Worm (Caenorhabditis elegans) whole organism, young adult: ENCODE data around the gene ZK563.2.

Experiments
- B0261.1 ChIP-seq: sonication (generic microtip); optimal IDR thresholded peaks from 2 replicates; lab custom pipeline; 2016; ENCODE audit warnings: mild to moderate bottlenecking, missing genetic modification characterization, moderate library complexity, missing compliant biosample characterization
- B0336.3 ChIP-seq: fragments of 200-800 bp; sonication (Bioruptor generic); IDR thresholded peaks from 2 replicates; pipeline ENCODE4 v1.3.6; 2022; ENCODE audit warnings: missing genetic modification characterization, missing compliant biosample characterization
- D2030.7 ChIP-seq: fragments of 200-800 bp; sonication (Bioruptor generic); IDR thresholded peaks from 2 replicates; pipeline ENCODE4 v1.3.6; 2022; ENCODE audit warnings: missing genetic modification reagents, missing genetic modification characterization, missing compliant biosample characterization
- F10E7.11 ChIP-seq: sonication (generic microtip); optimal IDR thresholded peaks from 2 replicates; lab custom pipeline; 2017; ENCODE audit warnings: mild to moderate bottlenecking, missing genetic modification characterization, moderate library complexity, missing compliant biosample characterization
- F33H1.4 ChIP-seq: fragments of 200-800 bp; sonication (Bioruptor generic); IDR thresholded peaks from 2 replicates; pipeline ENCODE4 v1.3.6; 2022; ENCODE audit warnings: missing genetic modification reagents, missing genetic modification characterization, missing compliant biosample characterization
- F55B11.4 ChIP-seq: sonication (generic microtip); optimal IDR thresholded peaks from 2 replicates; lab custom pipeline; 2016; ENCODE audit warnings: missing compliant biosample characterization, missing genetic modification characterization, borderline replicate concordance; ENCODE audit not compliant: insufficient read depth
- F57C9.4 ChIP-seq: sonication (generic microtip); optimal IDR thresholded peaks from 2 replicates; lab custom pipeline; 2017; ENCODE audit warnings: mild to moderate bottlenecking, missing genetic modification characterization, missing compliant biosample characterization
- Y53F4B.3 ChIP-seq: fragments of 200-800 bp; sonication (Bioruptor generic); IDR thresholded peaks from 2 replicates; pipeline ENCODE4 v1.3.6; 2022; ENCODE audit warnings: missing genetic modification reagents, missing genetic modification characterization, missing compliant biosample characterization
- Y67H2A.10 ChIP-seq: fragments of 200-800 bp; sonication (Bioruptor generic); conservative IDR thresholded peaks from 2 replicates; pipeline ENCODE4 v1.3.6; 2022; ENCODE audit warnings: missing genetic modification reagents, missing genetic modification characterization, missing compliant biosample characterization
- Y79H2A.3 ChIP-seq: fragments of 200-800 bp; sonication (Bioruptor generic); conservative IDR thresholded peaks from 2 replicates; pipeline ENCODE4 v1.3.6; 2022; ENCODE audit warnings: missing genetic modification reagents, missing genetic modification characterization, missing compliant biosample characterization
- ama-1 ChIP-seq, 3 experiments: fragments of 150-350 bp in 1 of 3; sonication (generic microtip) in 2 of 3; optimal IDR thresholded peaks; 2 replicates each; lab custom pipeline; 2014 to 2018; ENCODE audit warnings: missing biosample characterization in 2 of 3, missing genetic modification characterization in 2 of 3, missing genetic modification reagents in 2 of 3
- aptf-3 ChIP-seq: fragments of 200-800 bp; sonication (Bioruptor generic); IDR thresholded peaks from 2 replicates; pipeline ENCODE4 v1.3.6; 2022; ENCODE audit warnings: missing genetic modification characterization, missing compliant biosample characterization
- atf-7 ChIP-seq: sonication (generic microtip); optimal IDR thresholded peaks from 2 replicates; lab custom pipeline; 2017; ENCODE audit warnings: mild to moderate bottlenecking, missing genetic modification characterization, missing compliant biosample characterization
- bed-1 ChIP-seq: fragments of 200-800 bp; sonication (Bioruptor generic); IDR thresholded peaks from 2 replicates; pipeline ENCODE4 v1.3.6; 2022; ENCODE audit warnings: missing genetic modification reagents, missing genetic modification characterization, missing compliant biosample characterization
- cebp-2 ChIP-seq: fragments of 200-800 bp; sonication (Bioruptor generic); IDR thresholded peaks from 2 replicates; pipeline ENCODE4 v1.3.6; 2022; ENCODE audit warnings: missing genetic modification characterization, missing compliant biosample characterization
- ceh-40 ChIP-seq: fragments of 200-800 bp; sonication (Bioruptor generic); IDR thresholded peaks from 2 replicates; pipeline ENCODE4 v1.3.6; 2022; ENCODE audit warnings: missing genetic modification characterization, missing compliant biosample characterization
- ceh-58 ChIP-seq: fragments of 200-800 bp; sonication (Bioruptor generic); IDR thresholded peaks from 2 replicates; pipeline ENCODE4 v1.3.6; 2022; ENCODE audit warnings: missing genetic modification characterization, missing compliant biosample characterization
- ceh-91 ChIP-seq: fragments of 200-800 bp; sonication (Bioruptor generic); IDR thresholded peaks from 2 replicates; pipeline ENCODE4 v1.3.6; 2022; ENCODE audit warnings: missing genetic modification reagents, missing genetic modification characterization, missing compliant biosample characterization
- die-1 ChIP-seq: sonication (generic microtip); optimal IDR thresholded peaks from 2 replicates; lab custom pipeline; 2016; ENCODE audit warnings: missing genotype, mild to moderate bottlenecking, missing genetic modification characterization, missing compliant biosample characterization
- dox-1 ChIP-seq: fragments of 200-800 bp; sonication (Bioruptor generic); IDR thresholded peaks from 2 replicates; pipeline ENCODE4 v1.3.6; 2022; ENCODE audit warnings: missing genetic modification reagents, missing genetic modification characterization, missing compliant biosample characterization
- egrh-3 ChIP-seq: fragments of 200-800 bp; sonication (Bioruptor generic); IDR thresholded peaks from 2 replicates; pipeline ENCODE4 v1.3.6; 2022; ENCODE audit warnings: missing genetic modification reagents, missing genetic modification characterization, missing compliant biosample characterization
- fkh-3 ChIP-seq: sonication (generic microtip); optimal IDR thresholded peaks from 2 replicates; lab custom pipeline; 2016; ENCODE audit warnings: mild to moderate bottlenecking, missing genetic modification characterization, missing compliant biosample characterization
- hlh-12 ChIP-seq: sonication (generic microtip); optimal IDR thresholded peaks from 2 replicates; lab custom pipeline; 2016; ENCODE audit warnings: missing genetic modification characterization, missing compliant biosample characterization
- hmg-1.2 ChIP-seq: fragments of 200-800 bp; sonication (Bioruptor generic); IDR thresholded peaks from 2 replicates; pipeline ENCODE4 v1.3.6; 2022; ENCODE audit warnings: missing genetic modification reagents, missing genetic modification characterization, missing compliant biosample characterization
- lag-1 ChIP-seq: fragments of 200-800 bp; sonication (Bioruptor generic); IDR thresholded peaks from 2 replicates; pipeline ENCODE4 v1.3.6; 2022; ENCODE audit warnings: missing genetic modification reagents, missing genetic modification characterization, missing compliant biosample characterization
- let-607 ChIP-seq, 2 experiments: fragments of 200-800 bp in 1 of 2; sonication (Bioruptor generic) in 1 of 2; sonication (generic microtip) in 1 of 2; optimal IDR thresholded peaks; 2 replicates each; lab custom pipeline; 2016 to 2018; ENCODE audit warnings: mild to moderate bottlenecking in 2 of 2, missing compliant biosample characterization in 2 of 2, missing genetic modification characterization in 2 of 2, moderate library complexity in 2 of 2, missing genotype in 1 of 2
- lin-40 ChIP-seq: sonication (generic microtip); optimal IDR thresholded peaks from 2 replicates; lab custom pipeline; 2016; ENCODE audit warnings: missing genetic modification characterization, mild to moderate bottlenecking, missing compliant biosample characterization, missing genotype, missing genetic modification reagents
- lin-54 ChIP-seq: fragments of 200-800 bp; sonication (Bioruptor generic); optimal IDR thresholded peaks from 2 replicates; lab custom pipeline; 2018; ENCODE audit warnings: mild to moderate bottlenecking, missing genetic modification characterization, missing compliant biosample characterization
- lsl-1 ChIP-seq: fragments of 200-800 bp; sonication (Bioruptor generic); optimal IDR thresholded peaks from 2 replicates; lab custom pipeline; 2018; ENCODE audit warnings: mild to moderate bottlenecking, missing genetic modification characterization, moderate library complexity, missing compliant biosample characterization
- mcd-1 ChIP-seq: fragments of 200-800 bp; sonication (Bioruptor generic); IDR thresholded peaks from 2 replicates; pipeline ENCODE4 v1.3.6; 2022; ENCODE audit warnings: missing genetic modification reagents, missing genetic modification characterization, missing compliant biosample characterization
- mel-28 ChIP-seq: sonication (generic microtip); optimal IDR thresholded peaks from 2 replicates; lab custom pipeline; 2016; ENCODE audit warnings: borderline replicate concordance, mild to moderate bottlenecking, missing genetic modification characterization, missing compliant biosample characterization
- nhr-120 ChIP-seq: fragments of 200-800 bp; sonication (Bioruptor generic); IDR thresholded peaks from 2 replicates; pipeline ENCODE4 v1.3.6; 2022; ENCODE audit warnings: missing genetic modification characterization, missing compliant biosample characterization
- nhr-179 ChIP-seq: sonication (generic microtip); optimal IDR thresholded peaks from 2 replicates; lab custom pipeline; 2016; ENCODE audit warnings: mild to moderate bottlenecking, missing genetic modification characterization, missing compliant biosample characterization
- nhr-80 ChIP-seq: sonication (generic microtip); optimal IDR thresholded peaks from 2 replicates; lab custom pipeline; 2016; ENCODE audit warnings: missing genetic modification characterization, missing compliant biosample characterization
- nhr-90 ChIP-seq: sonication (generic microtip); optimal IDR thresholded peaks from 2 replicates; lab custom pipeline; 2016; ENCODE audit warnings: missing genotype, mild to moderate bottlenecking, missing genetic modification characterization, missing compliant biosample characterization
- pbrm-1 ChIP-seq: fragments of 200-800 bp; sonication (Bioruptor generic); IDR thresholded peaks from 2 replicates; pipeline ENCODE4 v1.3.6; 2022; ENCODE audit warnings: missing genetic modification reagents, missing genetic modification characterization, missing compliant biosample characterization
- sdz-38 ChIP-seq: sonication (generic microtip); optimal IDR thresholded peaks from 2 replicates; lab custom pipeline; 2016; ENCODE audit warnings: missing genotype, missing genetic modification characterization, missing compliant biosample characterization
- snpc-1.1 ChIP-seq: sonication (generic microtip); optimal IDR thresholded peaks from 2 replicates; lab custom pipeline; 2017; ENCODE audit warnings: missing genetic modification characterization, mild to moderate bottlenecking, missing compliant biosample characterization, antibody characterized with exemption, moderate library complexity, missing genotype, missing genetic modification reagents; ENCODE audit not compliant: insufficient read depth
- snpc-3.4 ChIP-seq: sonication (generic microtip); optimal IDR thresholded peaks from 2 replicates; lab custom pipeline; 2017; ENCODE audit warnings: missing genetic modification characterization, mild to moderate bottlenecking, missing compliant biosample characterization, antibody characterized with exemption, moderate library complexity, missing genotype, missing genetic modification reagents
- snpc-4 ChIP-seq, 5 experiments: fragments of 150-350 bp in 1 of 5; sonication (generic microtip) in 4 of 5; optimal IDR thresholded peaks; 2 replicates each; lab custom pipeline; 2014 to 2018; ENCODE audit warnings: missing genetic modification characterization in 5 of 5, missing biosample characterization in 3 of 5, antibody characterized with exemption in 2 of 5, mild to moderate bottlenecking in 2 of 5, missing compliant biosample characterization in 2 of 5, missing genotype in 2 of 5, moderate library complexity in 2 of 5, missing genetic modification reagents in 1 of 5
- unc-62 ChIP-seq: fragments of 150-350 bp; optimal IDR thresholded peaks from 2 replicates; lab custom pipeline; 2014; ENCODE audit warnings: missing biosample characterization, missing genetic modification reagents, missing genetic modification characterization
- ztf-18 ChIP-seq: sonication (generic microtip); optimal IDR thresholded peaks from 2 replicates; lab custom pipeline; 2016; ENCODE audit warnings: missing genotype, mild to moderate bottlenecking, missing genetic modification characterization, missing compliant biosample characterization
- ztf-3 ChIP-seq: fragments of 200-800 bp; sonication (Bioruptor generic); optimal IDR thresholded peaks from 2 replicates; lab custom pipeline; 2018; ENCODE audit warnings: mild to moderate bottlenecking, missing genetic modification characterization, missing compliant biosample characterization
- ztf-6 ChIP-seq: fragments of 200-800 bp; sonication (Bioruptor generic); IDR thresholded peaks from 2 replicates; pipeline ENCODE4 v1.3.6; 2022; ENCODE audit warnings: missing genetic modification reagents, missing genetic modification characterization, missing compliant biosample characterization

ZK563.2 gene

ce11 chrX:3343620-3344197 is 25.1 kb upstream of the ZK563.2 start:
- no peak for TF ChIP-seq egrh-3 (GFP tag; lab: Robert Waterston, UW)
- no peak for TF ChIP-seq hmg-1.2 (GFP tag; lab: Robert Waterston, UW)
- TF ChIP-seq F10E7.11: no peak
- TF ChIP-seq lag-1 (GFP tag; lab: Robert Waterston, UW): no peak
- TF ChIP-seq Y79H2A.3 (GFP tag; lab: Robert Waterston, UW): no peak
- TF ChIP-seq F55B11.4 (tag; lab: Kevin White, UChicago): no peak
- TF ChIP-seq ztf-3 (GFP tag; lab: Kevin White, UChicago): no peak
- TF ChIP-seq D2030.7 (GFP tag; lab: Robert Waterston, UW): no peak
- no peak for TF ChIP-seq mcd-1 (GFP tag; lab: Robert Waterston, UW)

DNA sequence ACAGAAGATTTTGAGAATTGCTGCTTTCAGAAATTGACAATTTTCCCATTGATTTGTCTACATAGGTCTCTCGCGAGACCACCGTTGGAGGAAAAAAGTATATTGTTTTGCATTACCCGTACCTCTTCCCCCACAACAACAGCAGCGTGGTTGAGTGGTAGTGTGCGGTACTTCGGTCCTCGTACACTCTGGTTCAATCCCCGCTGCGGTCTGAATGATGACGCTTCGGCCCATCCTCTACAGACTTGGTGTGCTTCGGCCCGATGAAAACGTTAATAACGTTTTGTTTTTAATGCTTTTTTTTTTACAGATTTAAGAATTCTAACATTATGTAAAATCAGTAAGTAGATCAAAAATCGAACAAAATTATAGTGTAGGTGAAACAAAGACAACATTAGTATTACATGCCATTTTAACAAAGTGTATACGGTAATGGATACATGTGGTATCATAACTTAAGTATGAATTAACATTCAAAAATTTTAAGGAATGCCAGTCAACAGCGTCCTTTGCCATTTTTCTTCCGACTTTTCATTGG is 20.8 kb upstream of the ZK563.2 start, which contains the start of gene ZK816.3:
Gene ZK816.3 (plus strand): TSS at position 488 of the 538 bp plus-strand sequence.
- TF ChIP-seq sdz-38 (tag; lab: Kevin White, UChicago): no peak
- TF ChIP-seq snpc-4 (GFP tag; optimal IDR thresholded peaks at IDR 0.05; lab: Kevin White, UChicago): peak; percentile 57
- peak in 2 of 4 experiments; percentile 25 to 65 for TF ChIP-seq snpc-4 (tag; optimal IDR thresholded peaks at IDR 0.05; lab: Kevin White, UChicago)
- peak; percentile 64; the same call in 1 of the 2 replicates for TF ChIP-seq dox-1 (GFP tag; lab: Robert Waterston, UW)
- no peak for TF ChIP-seq ceh-91 (GFP tag; lab: Robert Waterston, UW)
- no peak for TF ChIP-seq Y67H2A.10 (GFP tag; lab: Robert Waterston, UW)
- peak; percentile 51 for TF ChIP-seq hmg-1.2 (GFP tag; lab: Robert Waterston, UW)
- TF ChIP-seq ztf-18 (tag; lab: Kevin White, UChicago): peak; percentile 50
- no peak for TF ChIP-seq fkh-3 (tag; lab: Kevin White, UChicago)
- TF ChIP-seq nhr-120: 0 out of 2 replicates have a peak, but pooled peaks have one; percentile 17
- TF ChIP-seq unc-62 (GFP tag; lab: Kevin White, UChicago): no peak
- no peak for TF ChIP-seq ztf-6 (GFP tag; lab: Robert Waterston, UW)
- TF ChIP-seq F57C9.4 (tag; lab: Kevin White, UChicago): no peak
- TF ChIP-seq hlh-12 (tag; lab: Kevin White, UChicago): no peak
- TF ChIP-seq B0261.1 (tag; lab: Kevin White, UChicago): peak; percentile 64
- peak; percentile 7 for TF ChIP-seq nhr-80 (tag; lab: Kevin White, UChicago)
- 0 out of 2 replicates have a peak, but pooled peaks have one; percentile 48 for TF ChIP-seq cebp-2 (GFP tag; lab: Robert Waterston, UW)
- no peak for TF ChIP-seq let-607 (tag; optimal IDR thresholded peaks at IDR 0.05; lab: Kevin White, UChicago)
- no peak for TF ChIP-seq B0336.3 (GFP tag; lab: Robert Waterston, UW)
- no peak for TF ChIP-seq atf-7 (tag; lab: Kevin White, UChicago)
- no peak for TF ChIP-seq F55B11.4 (tag; lab: Kevin White, UChicago)
- TF ChIP-seq Y53F4B.3 (GFP tag; lab: Robert Waterston, UW): peak; percentile 49; the same call in 1 of the 2 replicates
- TF ChIP-seq lin-54 (GFP tag; lab: Kevin White, UChicago): no peak
- TF ChIP-seq die-1 (tag; lab: Kevin White, UChicago): peak; percentile 55
- no peak for TF ChIP-seq lsl-1
- TF ChIP-seq nhr-90 (tag; lab: Kevin White, UChicago): peak; percentile 43
- peak; percentile 23 for TF ChIP-seq nhr-179 (tag; lab: Kevin White, UChicago)
- TF ChIP-seq bed-1 (GFP tag; lab: Robert Waterston, UW): no peak
- no peak for TF ChIP-seq F33H1.4 (GFP tag; lab: Robert Waterston, UW)
- peak; percentile 71 for TF ChIP-seq D2030.7 (GFP tag; lab: Robert Waterston, UW)
- no peak for TF ChIP-seq aptf-3 (GFP tag; lab: Robert Waterston, UW)
- TF ChIP-seq snpc-3.4 (tag; lab: Kevin White, UChicago): peak; percentile 3
- TF ChIP-seq lin-40: no peak
- no peak for TF ChIP-seq ama-1 (optimal IDR thresholded peaks at IDR 0.05; lab: Kevin White, UChicago)
- TF ChIP-seq ama-1 (GFP tag; optimal IDR thresholded peaks at IDR 0.05; lab: Kevin White, UChicago): peak in 1 of 2 experiments; percentile 46
- TF ChIP-seq ceh-40: peak; percentile 33; the same call in 1 of the 2 replicates
- TF ChIP-seq egrh-3 (GFP tag; lab: Robert Waterston, UW): 0 out of 2 replicates have a peak, but pooled peaks have one; percentile 7
- TF ChIP-seq ceh-58 (GFP tag; lab: Robert Waterston, UW): no peak
- TF ChIP-seq mel-28 (tag; lab: Kevin White, UChicago): no peak
- TF ChIP-seq snpc-1.1: peak; percentile 10
- TF ChIP-seq pbrm-1: peak; percentile 55; the same call in 1 of the 2 replicates
